Worm (Caenorhabditis elegans) whole organism, early embryonic: ENCODE data around the gene T08D10.3.

Experiments used
- B0310.2 ChIP-seq: sonication (generic microtip); optimal IDR thresholded peaks from 2 replicates; lab custom pipeline; 2016; ENCODE audit warnings: mild to moderate bottlenecking, missing genetic modification characterization, missing compliant biosample characterization
- F13C5.2 ChIP-seq: sonication (generic microtip); optimal IDR thresholded peaks from 2 replicates; lab custom pipeline; 2017; ENCODE audit warnings: mild to moderate bottlenecking, missing genetic modification characterization, inconsistent platforms, missing compliant biosample characterization
- ama-1 ChIP-seq: fragments of 150-350 bp; optimal IDR thresholded peaks from 2 replicates; lab custom pipeline; 2014
- ceh-13 ChIP-seq: fragments of 200-800 bp; sonication (Bioruptor generic); optimal IDR thresholded peaks from 2 replicates; lab custom pipeline; 2018; ENCODE audit warnings: mild to moderate bottlenecking, missing genetic modification characterization, missing compliant biosample characterization
- hmbx-1 ChIP-seq: sonication (generic microtip); optimal IDR thresholded peaks from 2 replicates; lab custom pipeline; 2016; ENCODE audit warnings: mild to moderate bottlenecking, missing genetic modification characterization, missing compliant biosample characterization
- hmg-4 ChIP-seq: fragments of 200-800 bp; sonication (Bioruptor generic); optimal IDR thresholded peaks from 2 replicates; lab custom pipeline; 2018; ENCODE audit warnings: mild to moderate bottlenecking, missing genetic modification characterization, missing compliant biosample characterization
- pes-1 ChIP-seq: fragments of 200-800 bp; sonication (Bioruptor generic); IDR thresholded peaks from 2 replicates; pipeline ENCODE4 v1.3.6; 2022; ENCODE audit warnings: missing genetic modification reagents, missing genetic modification characterization, missing compliant biosample characterization
- scrt-1 ChIP-seq: fragments of 200-800 bp; sonication (Bioruptor generic); IDR thresholded peaks from 2 replicates; pipeline ENCODE4 v1.3.6; 2022; ENCODE audit warnings: missing genetic modification characterization, missing compliant biosample characterization
- sea-1 ChIP-seq: fragments of 200-800 bp; sonication (Bioruptor generic); conservative IDR thresholded peaks from 2 replicates; pipeline ENCODE4 v1.3.6; 2022; ENCODE audit warnings: missing genetic modification characterization, missing compliant biosample characterization
- tbx-37 ChIP-seq: fragments of 200-800 bp; sonication (Bioruptor generic); conservative IDR thresholded peaks from 2 replicates; pipeline ENCODE4 v1.3.6; 2022; ENCODE audit warnings: missing genetic modification reagents, missing genetic modification characterization, missing compliant biosample characterization

ce11 chrX:11996606-11997005 lies 41.4 kb downstream of the T08D10.3 start:
- no peak for TF ChIP-seq ceh-13 (GFP tag; lab: Kevin White, UChicago)
- no peak for TF ChIP-seq tbx-37 (GFP tag; lab: Robert Waterston, UW)
- TF ChIP-seq ama-1, result no peak
- no peak for TF ChIP-seq F13C5.2 (tag; lab: Kevin White, UChicago)
- no peak for TF ChIP-seq B0310.2 (tag; lab: Kevin White, UChicago)
- no peak for TF ChIP-seq hmg-4
- TF ChIP-seq pes-1, result no peak
- no peak for TF ChIP-seq scrt-1 (GFP tag; lab: Robert Waterston, UW)
- no peak for TF ChIP-seq sea-1
- TF ChIP-seq hmbx-1 (tag; lab: Kevin White, UChicago), result no peak
